Worm (Caenorhabditis elegans) whole organism, late embryonic: ENCODE measurements around the gene T25B9.5.

Experiments used
- C08G9.2 ChIP-seq: sonication (generic microtip); optimal IDR thresholded peaks from 2 replicates; lab custom pipeline; 2016; ENCODE audit warnings: mild to moderate bottlenecking, missing genetic modification characterization, moderate library complexity, missing compliant biosample characterization
- F13H6.1 ChIP-seq: sonication (generic microtip); optimal IDR thresholded peaks from 2 replicates; lab custom pipeline; 2016; ENCODE audit warnings: missing genetic modification characterization, missing compliant biosample characterization
- T23F11.4 ChIP-seq: fragments of 200-800 bp; sonication (Bioruptor generic); optimal IDR thresholded peaks from 2 replicates; lab custom pipeline; 2018; ENCODE audit warnings: mild to moderate bottlenecking, missing genetic modification characterization, missing compliant biosample characterization
- ahr-1 ChIP-seq: sonication (generic microtip); optimal IDR thresholded peaks from 2 replicates; lab custom pipeline; 2016; ENCODE audit warnings: missing genetic modification characterization, missing compliant biosample characterization
- ama-1 ChIP-seq: fragments of 150-350 bp; optimal IDR thresholded peaks from 2 replicates; lab custom pipeline; 2014
- ceh-18 ChIP-seq: sonication (generic microtip); optimal IDR thresholded peaks from 2 replicates; lab custom pipeline; 2016; ENCODE audit warnings: missing genetic modification characterization, missing compliant biosample characterization
- ceh-19 ChIP-seq: fragments of 200-800 bp; sonication (Bioruptor generic); optimal IDR thresholded peaks from 2 replicates; lab custom pipeline; 2018; ENCODE audit warnings: mild to moderate bottlenecking, missing genetic modification characterization, missing compliant biosample characterization
- ceh-24 ChIP-seq: sonication (generic microtip); optimal IDR thresholded peaks from 2 replicates; lab custom pipeline; 2016; ENCODE audit warnings: mild to moderate bottlenecking, missing genetic modification characterization, missing compliant biosample characterization
- ceh-31 ChIP-seq: sonication (generic microtip); optimal IDR thresholded peaks from 2 replicates; lab custom pipeline; 2016; ENCODE audit warnings: missing genetic modification characterization, missing compliant biosample characterization
- ceh-34 ChIP-seq: sonication (generic microtip); optimal IDR thresholded peaks from 2 replicates; lab custom pipeline; 2016; ENCODE audit warnings: mild to moderate bottlenecking, missing genetic modification characterization, missing compliant biosample characterization
- ceh-45 ChIP-seq: fragments of 200-800 bp; sonication (Bioruptor generic); IDR thresholded peaks from 2 replicates; pipeline ENCODE4 v1.3.6; 2022; ENCODE audit warnings: missing genetic modification reagents, missing genetic modification characterization, missing compliant biosample characterization
- ceh-48 ChIP-seq: sonication (generic microtip); optimal IDR thresholded peaks from 2 replicates; lab custom pipeline; 2016; ENCODE audit warnings: missing genetic modification characterization, inconsistent platforms, missing compliant biosample characterization
- ceh-9 ChIP-seq: sonication (generic microtip); optimal IDR thresholded peaks from 2 replicates; lab custom pipeline; 2016; ENCODE audit warnings: mild to moderate bottlenecking, missing genetic modification characterization, inconsistent platforms, missing compliant biosample characterization
- che-1 ChIP-seq: sonication (generic microtip); optimal IDR thresholded peaks from 2 replicates; lab custom pipeline; 2016; ENCODE audit warnings: mild to moderate bottlenecking, missing genetic modification characterization, missing compliant biosample characterization
- dmd-4 ChIP-seq: sonication (generic microtip); optimal IDR thresholded peaks from 2 replicates; lab custom pipeline; 2016; ENCODE audit warnings: borderline replicate concordance, missing genetic modification characterization, missing compliant biosample characterization
- dve-1 ChIP-seq: sonication (generic microtip); optimal IDR thresholded peaks from 2 replicates; lab custom pipeline; 2017; ENCODE audit warnings: antibody characterized with exemption, mild to moderate bottlenecking, missing genetic modification characterization, missing compliant biosample characterization
- elt-2 ChIP-seq: sonication (generic microtip); optimal IDR thresholded peaks from 2 replicates; lab custom pipeline; 2016; ENCODE audit warnings: missing genetic modification reagents, missing genetic modification characterization, missing compliant biosample characterization
- elt-4 ChIP-seq: sonication (generic microtip); optimal IDR thresholded peaks from 2 replicates; lab custom pipeline; 2016; ENCODE audit warnings: missing genetic modification characterization, missing compliant biosample characterization
- ets-4 ChIP-seq: sonication (generic microtip); optimal IDR thresholded peaks from 2 replicates; lab custom pipeline; 2016; ENCODE audit warnings: missing genetic modification characterization, missing compliant biosample characterization
- eyg-1 ChIP-seq: sonication (generic microtip); optimal IDR thresholded peaks from 2 replicates; lab custom pipeline; 2016; ENCODE audit warnings: missing genotype, missing genetic modification characterization, missing compliant biosample characterization
- fax-1 ChIP-seq: sonication (generic microtip); optimal IDR thresholded peaks from 2 replicates; lab custom pipeline; 2016; ENCODE audit warnings: missing genotype, missing genetic modification characterization, missing compliant biosample characterization
- fkh-6 ChIP-seq: sonication (generic microtip); optimal IDR thresholded peaks from 2 replicates; lab custom pipeline; 2016; ENCODE audit warnings: missing genetic modification characterization, missing compliant biosample characterization
- hlh-6 ChIP-seq: sonication (generic microtip); optimal IDR thresholded peaks from 2 replicates; lab custom pipeline; 2016; ENCODE audit warnings: missing genotype, missing genetic modification characterization, missing compliant biosample characterization
- lim-6 ChIP-seq: sonication (generic microtip); optimal IDR thresholded peaks from 2 replicates; lab custom pipeline; 2016; ENCODE audit warnings: missing genetic modification characterization, missing compliant biosample characterization
- nhr-232 ChIP-seq: sonication (generic microtip); optimal IDR thresholded peaks from 2 replicates; lab custom pipeline; 2016; ENCODE audit warnings: missing genetic modification characterization, missing compliant biosample characterization
- npax-4 ChIP-seq: sonication (generic microtip); optimal IDR thresholded peaks from 2 replicates; lab custom pipeline; 2016; ENCODE audit warnings: missing genetic modification characterization, missing compliant biosample characterization
- odd-2 ChIP-seq: sonication (generic microtip); optimal IDR thresholded peaks from 2 replicates; lab custom pipeline; 2017; ENCODE audit warnings: antibody characterized with exemption, mild to moderate bottlenecking, missing genetic modification characterization, missing compliant biosample characterization
- pag-3 ChIP-seq: sonication (generic microtip); optimal IDR thresholded peaks from 2 replicates; lab custom pipeline; 2016; ENCODE audit warnings: missing compliant biosample characterization, missing genetic modification characterization, borderline replicate concordance
- pat-9 ChIP-seq: fragments of 200-800 bp; sonication (Bioruptor generic); optimal IDR thresholded peaks from 2 replicates; lab custom pipeline; 2018; ENCODE audit warnings: mild to moderate bottlenecking, missing genetic modification characterization, moderate library complexity, missing compliant biosample characterization
- pax-1 ChIP-seq: fragments of 150-350 bp; optimal IDR thresholded peaks from 2 replicates; lab custom pipeline; 2014; ENCODE audit warnings: missing biosample characterization, missing genetic modification characterization
- pqm-1 ChIP-seq: sonication (generic microtip); optimal IDR thresholded peaks from 2 replicates; lab custom pipeline; 2016; ENCODE audit warnings: missing genetic modification characterization, missing compliant biosample characterization
- sdc-2 ChIP-seq: sonication (generic microtip); optimal IDR thresholded peaks from 2 replicates; lab custom pipeline; 2016; ENCODE audit warnings: missing genotype, missing genetic modification characterization, missing compliant biosample characterization
- sox-2 ChIP-seq: fragments of 200-800 bp; sonication (Bioruptor generic); IDR thresholded peaks from 2 replicates; pipeline ENCODE4 v1.3.6; 2022; ENCODE audit warnings: missing genetic modification reagents, missing genetic modification characterization, missing compliant biosample characterization
- sox-4 ChIP-seq: sonication (generic microtip); optimal IDR thresholded peaks from 2 replicates; lab custom pipeline; 2017; ENCODE audit warnings: mild to moderate bottlenecking, missing genetic modification characterization, inconsistent platforms, missing compliant biosample characterization
- tbx-2 ChIP-seq: sonication (generic microtip); optimal IDR thresholded peaks from 2 replicates; lab custom pipeline; 2016; ENCODE audit warnings: missing genetic modification characterization, missing compliant biosample characterization
- tbx-7 ChIP-seq: sonication (generic microtip); optimal IDR thresholded peaks from 2 replicates; lab custom pipeline; 2016; ENCODE audit warnings: missing genotype, missing genetic modification characterization, missing compliant biosample characterization
- ttx-3 ChIP-seq: sonication (generic microtip); optimal IDR thresholded peaks from 2 replicates; lab custom pipeline; 2016; ENCODE audit warnings: missing genetic modification reagents, missing genetic modification characterization, missing compliant biosample characterization
- unc-42 ChIP-seq: sonication (generic microtip); optimal IDR thresholded peaks from 2 replicates; lab custom pipeline; 2016; ENCODE audit warnings: missing genotype, missing genetic modification characterization, missing compliant biosample characterization
- unc-55 ChIP-seq: sonication (generic microtip); optimal IDR thresholded peaks from 2 replicates; lab custom pipeline; 2017; ENCODE audit warnings: missing biosample characterization, missing genetic modification reagents, missing genetic modification characterization
- zip-5 ChIP-seq: sonication (generic microtip); optimal IDR thresholded peaks from 2 replicates; lab custom pipeline; 2016; ENCODE audit warnings: missing genetic modification characterization, missing compliant biosample characterization

The T25B9.5 gene

DNA sequence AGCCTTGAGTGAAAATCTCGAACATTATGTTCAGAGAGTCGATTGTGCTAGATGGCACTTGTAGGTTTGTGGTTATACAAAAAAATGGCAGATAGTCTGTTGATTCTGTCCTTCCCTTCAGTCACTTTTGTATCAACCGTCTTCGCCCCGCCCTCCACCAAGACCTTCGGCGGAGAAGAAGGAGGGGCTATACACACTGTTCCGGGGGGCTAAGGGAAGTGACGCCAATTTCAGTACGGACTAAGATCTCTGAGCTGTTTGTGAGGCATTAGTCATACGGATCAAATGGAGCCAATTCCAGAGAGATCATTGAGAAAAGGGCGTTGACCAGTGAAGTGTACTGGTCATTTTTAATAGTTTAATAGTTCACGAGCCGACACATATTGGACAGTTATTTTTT is 26.0 kb upstream of the T25B9.5 start, which contains the start of gene swt-3:
Gene swt-3, minus strand, starts transcription at position 101 of the 400 bp plus-strand sequence.
- TF ChIP-seq ama-1: no peak
- no peak for TF ChIP-seq dmd-4 (tag; lab: Kevin White, UChicago)
- TF ChIP-seq ceh-24 (tag; lab: Kevin White, UChicago): no peak
- no peak for TF ChIP-seq tbx-7 (tag; lab: Kevin White, UChicago)
- no peak for TF ChIP-seq pax-1 (tag; lab: Kevin White, UChicago)
- TF ChIP-seq ceh-18 (tag; lab: Kevin White, UChicago): no peak
- TF ChIP-seq elt-4: no peak
- no peak for TF ChIP-seq F13H6.1
- TF ChIP-seq pag-3: no peak
- no peak for TF ChIP-seq ahr-1 (tag; lab: Kevin White, UChicago)
- TF ChIP-seq ceh-48 (tag; lab: Kevin White, UChicago): no peak
- no peak for TF ChIP-seq T23F11.4 (GFP tag; lab: Kevin White, UChicago)
- no peak for TF ChIP-seq che-1
- TF ChIP-seq, all 69 proteins: peak for 0

- no peak for TF ChIP-seq sox-2
- TF ChIP-seq ets-4 (tag; lab: Kevin White, UChicago): no peak
- TF ChIP-seq npax-4 (tag; lab: Kevin White, UChicago): no peak
- no peak for TF ChIP-seq ceh-9
- TF ChIP-seq fkh-6 (tag; lab: Kevin White, UChicago): no peak
- TF ChIP-seq, all 69 proteins: peak for 0
Measured at ce11 chrIV:10779328-10779727, 24.7 kb upstream of the T25B9.5 start.

DNA sequence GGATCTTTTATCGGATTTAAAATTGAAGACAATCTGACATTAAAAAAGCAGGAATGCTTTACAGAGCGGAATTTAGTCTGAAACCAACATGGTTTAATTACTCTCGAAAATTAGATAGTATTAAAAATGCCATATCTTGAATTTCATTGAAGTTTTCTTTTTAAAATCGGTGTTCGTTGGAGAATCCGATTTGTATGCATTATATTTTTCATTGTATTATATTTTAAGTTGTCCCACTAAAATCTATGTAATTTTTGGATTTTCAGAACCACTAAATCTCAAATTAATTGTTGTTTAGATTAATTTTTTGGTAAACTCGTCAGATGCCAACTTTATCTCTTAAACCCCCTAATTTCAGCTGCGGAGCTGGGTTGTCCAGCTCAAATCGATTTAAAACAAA is 24.0 kb upstream of the T25B9.5 start:
- TF ChIP-seq fax-1 (no peak), lim-6 (tag; lab: Kevin White, UChicago) (no peak), nhr-232 (tag; lab: Kevin White, UChicago) (no peak), eyg-1 (no peak), C08G9.2 (no peak), pqm-1 (tag; lab: Kevin White, UChicago) (no peak), pax-1 (tag; lab: Kevin White, UChicago) (no peak), ceh-45 (GFP tag; lab: Robert Waterston, UW) (no peak), odd-2 (tag; lab: Kevin White, UChicago) (no peak), pag-3 (no peak), hlh-6 (tag; lab: Kevin White, UChicago) (no peak), unc-42 (tag; lab: Kevin White, UChicago) (no peak), pat-9 (tag; lab: Kevin White, UChicago) (no peak), ceh-48 (tag; lab: Kevin White, UChicago) (no peak), ttx-3 (tag; lab: Kevin White, UChicago) (no peak), dve-1 (tag; lab: Kevin White, UChicago) (no peak), ceh-34 (tag; lab: Kevin White, UChicago) (no peak)
- TF ChIP-seq, all 69 proteins: peak for 0

ce11 chrIV:10777600-10777999 is 23.0 kb upstream of the T25B9.5 start:
- no peak for TF ChIP-seq zip-5 (tag; lab: Kevin White, UChicago)
- TF ChIP-seq elt-2 (tag; lab: Kevin White, UChicago): peak; percentile 89

- TF ChIP-seq ceh-19: no peak
- no peak for TF ChIP-seq tbx-7 (tag; lab: Kevin White, UChicago)
- TF ChIP-seq ceh-31 (tag; lab: Kevin White, UChicago): no peak
- no peak for TF ChIP-seq sdc-2 (tag; lab: Kevin White, UChicago)
- TF ChIP-seq lim-6 (tag; lab: Kevin White, UChicago): no peak
- no peak for TF ChIP-seq tbx-2 (tag; lab: Kevin White, UChicago)
- TF ChIP-seq unc-55 (GFP tag; lab: Kevin White, UChicago): no peak
- TF ChIP-seq sox-4 (tag; lab: Kevin White, UChicago): no peak
Measured at ce11 chrIV:10777076-10777475, 22.5 kb upstream of the T25B9.5 start.
